Worm (Caenorhabditis elegans) whole organism, L4 larva: Measurements from ENCODE around the gene tbb-1.
A peak's percentile ranks its signal among the peaks of the same experiment; 100 is the strongest.

Source experiments
- F10B5.3 ChIP-seq: sonication (generic microtip); optimal IDR thresholded peaks from 2 replicates; lab custom pipeline; 2016; ENCODE audit warnings: mild to moderate bottlenecking, missing genetic modification characterization, missing compliant biosample characterization
- F26F4.8 ChIP-seq: fragments of 200-800 bp; sonication (Bioruptor generic); conservative IDR thresholded peaks from 2 replicates; pipeline ENCODE4 v1.3.6; 2022; ENCODE audit warnings: missing genetic modification characterization, missing compliant biosample characterization
- F37D6.2 ChIP-seq: sonication (generic microtip); optimal IDR thresholded peaks from 2 replicates; lab custom pipeline; 2016; ENCODE audit warnings: mild to moderate bottlenecking, missing genetic modification characterization, missing compliant biosample characterization
- F44E2.7 ChIP-seq: fragments of 200-800 bp; sonication (Bioruptor generic); IDR thresholded peaks from 2 replicates; pipeline ENCODE4 v2.1.2; 2022; ENCODE audit warnings: missing genetic modification characterization, missing compliant biosample characterization
- F49E8.2 ChIP-seq: sonication (generic microtip); optimal IDR thresholded peaks from 2 replicates; lab custom pipeline; 2016; ENCODE audit warnings: missing compliant biosample characterization, mild to moderate bottlenecking, missing genetic modification characterization, borderline replicate concordance
- T20F7.1 ChIP-seq: fragments of 200-800 bp; sonication (Bioruptor generic); optimal IDR thresholded peaks from 2 replicates; lab custom pipeline; 2018; ENCODE audit warnings: mild to moderate bottlenecking, missing genetic modification characterization, missing compliant biosample characterization
- T26A8.4 ChIP-seq: fragments of 200-800 bp; sonication (Bioruptor generic); IDR thresholded peaks from 2 replicates; pipeline ENCODE4 v1.3.6; 2022; ENCODE audit warnings: missing genetic modification characterization, missing compliant biosample characterization
- Y105C5A.15 ChIP-seq: fragments of 200-800 bp; sonication (Bioruptor generic); IDR thresholded peaks from 2 replicates; pipeline ENCODE4 v1.3.6; 2022; ENCODE audit warnings: missing genetic modification characterization, missing compliant biosample characterization
- Y5F2A.4 ChIP-seq: fragments of 200-800 bp; sonication (Bioruptor generic); optimal IDR thresholded peaks from 2 replicates; lab custom pipeline; 2018; ENCODE audit warnings: mild to moderate bottlenecking, missing genetic modification characterization, missing compliant biosample characterization
- ceh-20 ChIP-seq: fragments of 200-800 bp; sonication (Bioruptor generic); IDR thresholded peaks from 2 replicates; pipeline ENCODE4 v1.3.6; 2022; ENCODE audit warnings: missing genetic modification reagents, missing genetic modification characterization, missing compliant biosample characterization
- ceh-32 ChIP-seq: sonication (generic microtip); optimal IDR thresholded peaks from 2 replicates; lab custom pipeline; 2016; ENCODE audit warnings: mild to moderate bottlenecking, missing genetic modification characterization, missing compliant biosample characterization; ENCODE audit not compliant: poor library complexity
- ctbp-1 ChIP-seq: fragments of 200-800 bp; sonication (Bioruptor generic); IDR thresholded peaks from 2 replicates; pipeline ENCODE4 v1.3.6; 2022; ENCODE audit warnings: missing genetic modification reagents, missing genetic modification characterization, missing compliant biosample characterization
- daf-16 ChIP-seq, 3 experiments: sonication (generic microtip); optimal IDR thresholded peaks; 2 replicates each; lab custom pipeline; 2016 to 2017; ENCODE audit warnings: missing genetic modification characterization in 3 of 3, missing genetic modification reagents in 3 of 3, mild to moderate bottlenecking in 2 of 3, missing compliant biosample characterization in 2 of 3, missing biosample characterization in 1 of 3, moderate library complexity in 1 of 3
- daf-8 ChIP-seq: fragments of 200-800 bp; sonication (Bioruptor generic); IDR thresholded peaks from 2 replicates; pipeline ENCODE4 v1.3.6; 2022; ENCODE audit warnings: missing genetic modification characterization, missing compliant biosample characterization
- dmd-8 ChIP-seq: fragments of 200-800 bp; sonication (Bioruptor generic); IDR thresholded peaks from 2 replicates; pipeline ENCODE4 v1.3.6; 2022; ENCODE audit warnings: missing genetic modification characterization, missing compliant biosample characterization
- dpl-1 ChIP-seq: fragments of 150-350 bp; optimal IDR thresholded peaks from 2 replicates; lab custom pipeline; 2014; ENCODE audit warnings: missing biosample characterization, missing genetic modification reagents, missing genetic modification characterization
- dve-1 ChIP-seq: sonication (generic microtip); optimal IDR thresholded peaks from 2 replicates; lab custom pipeline; 2017; ENCODE audit warnings: antibody characterized with exemption, mild to moderate bottlenecking, missing genetic modification characterization, missing compliant biosample characterization; ENCODE audit not compliant: insufficient read depth
- fos-1 ChIP-seq: fragments of 150-350 bp; optimal IDR thresholded peaks from 2 replicates; lab custom pipeline; 2014; ENCODE audit warnings: missing biosample characterization, missing genetic modification characterization
- gei-8 ChIP-seq: fragments of 200-800 bp; sonication (Bioruptor generic); optimal IDR thresholded peaks from 2 replicates; lab custom pipeline; 2018; ENCODE audit warnings: mild to moderate bottlenecking, missing genetic modification characterization, missing compliant biosample characterization
- hlh-30 ChIP-seq: sonication (generic microtip); optimal IDR thresholded peaks from 2 replicates; lab custom pipeline; 2017; ENCODE audit warnings: antibody characterized with exemption, mild to moderate bottlenecking, missing genetic modification characterization, missing compliant biosample characterization; ENCODE audit not compliant: insufficient read depth
- lin-13 ChIP-seq: fragments of 150-350 bp; optimal IDR thresholded peaks from 2 replicates; lab custom pipeline; 2014; ENCODE audit warnings: missing biosample characterization, missing genetic modification reagents, missing genetic modification characterization
- lin-29 ChIP-seq: fragments of 200-800 bp; sonication (Bioruptor generic); IDR thresholded peaks from 2 replicates; pipeline ENCODE4 v1.3.6; 2022; ENCODE audit warnings: missing genetic modification reagents, missing genetic modification characterization, missing compliant biosample characterization
- lin-38 ChIP-seq: fragments of 200-800 bp; sonication (Bioruptor generic); IDR thresholded peaks from 2 replicates; pipeline ENCODE4 v1.3.6; 2022; ENCODE audit warnings: missing genetic modification reagents, missing genetic modification characterization, missing compliant biosample characterization
- lin-39 ChIP-seq: fragments of 150-350 bp; optimal IDR thresholded peaks from 2 replicates; lab custom pipeline; 2014; ENCODE audit warnings: missing biosample characterization, missing genetic modification reagents, missing genetic modification characterization
- madf-5 ChIP-seq, 2 experiments: fragments of 200-800 bp; sonication (Bioruptor generic); IDR thresholded peaks; 2 replicates each; pipeline ENCODE4 v1.3.6; 2022; ENCODE audit warnings: missing compliant biosample characterization in 2 of 2, missing genetic modification characterization in 2 of 2
- mdt-29 ChIP-seq: fragments of 200-800 bp; sonication (Bioruptor generic); IDR thresholded peaks from 2 replicates; pipeline ENCODE4 v1.3.6; 2022; ENCODE audit warnings: missing genetic modification reagents, missing genetic modification characterization, missing compliant biosample characterization
- mep-1 ChIP-seq: fragments of 150-350 bp; sonication (generic microtip); optimal IDR thresholded peaks from 3 replicates; lab custom pipeline; 2014; ENCODE audit warnings: missing biosample characterization, missing genetic modification characterization
- mes-2 ChIP-seq: sonication (generic microtip); optimal IDR thresholded peaks from 2 replicates; lab custom pipeline; 2016; ENCODE audit warnings: missing genotype, mild to moderate bottlenecking, missing genetic modification characterization, missing compliant biosample characterization; ENCODE audit not compliant: poor library complexity, severe bottlenecking
- nhr-111 ChIP-seq: fragments of 200-800 bp; sonication (Bioruptor generic); optimal IDR thresholded peaks from 2 replicates; lab custom pipeline; 2018; ENCODE audit warnings: mild to moderate bottlenecking, missing genetic modification characterization, missing compliant biosample characterization
- nhr-237 ChIP-seq: sonication (generic microtip); optimal IDR thresholded peaks from 2 replicates; lab custom pipeline; 2017; ENCODE audit warnings: missing biosample characterization, missing genetic modification characterization
- nhr-25 ChIP-seq: sonication (generic microtip); optimal IDR thresholded peaks from 2 replicates; lab custom pipeline; 2017; ENCODE audit warnings: missing genetic modification characterization, mild to moderate bottlenecking, missing compliant biosample characterization, antibody characterized with exemption, moderate library complexity, borderline replicate concordance; ENCODE audit not compliant: insufficient read depth
- nhr-41 ChIP-seq: fragments of 200-800 bp; sonication (Bioruptor generic); IDR thresholded peaks from 2 replicates; pipeline ENCODE4 v1.3.6; 2022; ENCODE audit warnings: missing genetic modification reagents, missing genetic modification characterization, missing compliant biosample characterization
- nhr-42 ChIP-seq: fragments of 200-800 bp; sonication (Bioruptor generic); IDR thresholded peaks from 2 replicates; pipeline ENCODE4 v1.3.6; 2022; ENCODE audit warnings: missing genetic modification characterization, missing compliant biosample characterization
- nhr-48 ChIP-seq: sonication (generic microtip); optimal IDR thresholded peaks from 2 replicates; lab custom pipeline; 2016; ENCODE audit warnings: mild to moderate bottlenecking, missing genetic modification characterization, missing compliant biosample characterization
- pha-4 ChIP-seq, 2 experiments: fragments of 150-350 bp in 1 of 2; fragments of 200-800 bp in 1 of 2; sonication (Bioruptor generic) in 1 of 2; IDR thresholded peaks in 1 of 2; optimal IDR thresholded peaks in 1 of 2; 2 replicates each; pipeline versions ENCODE4 v1.3.6 to Lab custom; 2014 to 2022; ENCODE audit warnings: missing genetic modification characterization in 2 of 2, missing genetic modification reagents in 2 of 2, missing biosample characterization in 1 of 2, missing compliant biosample characterization in 1 of 2
- php-3 ChIP-seq: fragments of 200-800 bp; sonication (Bioruptor generic); IDR thresholded peaks from 2 replicates; pipeline ENCODE4 v1.3.6; 2022; ENCODE audit warnings: missing genetic modification reagents, missing genetic modification characterization, missing compliant biosample characterization
- rbr-2 ChIP-seq: sonication (generic microtip); optimal IDR thresholded peaks from 2 replicates; lab custom pipeline; 2016; ENCODE audit warnings: missing genotype, missing genetic modification characterization, missing compliant biosample characterization
- skn-1 ChIP-seq: fragments of 150-350 bp; optimal IDR thresholded peaks from 2 replicates; lab custom pipeline; 2014; ENCODE audit warnings: missing biosample characterization, missing genetic modification characterization
- snpc-1.2 ChIP-seq: fragments of 200-800 bp; sonication (Bioruptor generic); IDR thresholded peaks from 2 replicates; pipeline ENCODE4 v1.3.6; 2022; ENCODE audit warnings: missing genetic modification reagents, missing genetic modification characterization, missing compliant biosample characterization
- spr-3 ChIP-seq: fragments of 200-800 bp; sonication (Bioruptor generic); optimal IDR thresholded peaks from 2 replicates; lab custom pipeline; 2018; ENCODE audit warnings: mild to moderate bottlenecking, missing genetic modification characterization, missing compliant biosample characterization
- unc-130 ChIP-seq: sonication (generic microtip); optimal IDR thresholded peaks from 2 replicates; lab custom pipeline; 2016; ENCODE audit warnings: missing genetic modification reagents, missing genetic modification characterization, missing compliant biosample characterization
- unc-39 ChIP-seq: sonication (generic microtip); optimal IDR thresholded peaks from 2 replicates; lab custom pipeline; 2017; ENCODE audit warnings: missing biosample characterization, missing genetic modification characterization
- unc-62 ChIP-seq, 3 experiments: fragments of 150-350 bp in 1 of 3; sonication (generic microtip); optimal IDR thresholded peaks in 2 of 3; peaks in 1 of 3; 1 replicate in 1 of 3; 2 replicates in 2 of 3; lab custom pipeline; 2014 to 2017; ENCODE audit warnings: missing biosample characterization in 3 of 3, missing genetic modification characterization in 3 of 3, missing genetic modification reagents in 3 of 3, missing genotype in 1 of 3

tbb-1 gene

ce11 chrIII:10747620-10748479 lies 5.6 kb upstream of the tbb-1 start, which contains the start of the genes ran-1 and dkc-1 (continued):
- TF ChIP-seq lin-13 (peak; percentile 87), dve-1 (tag; lab: Kevin White, UChicago) (peak; percentile 79), unc-62 (GFP tag; optimal IDR thresholded peaks at IDR 0.05 in 1 of 2; lab: Kevin White, UChicago) (peak in 1 of 2 experiments; percentile 65), unc-62 (tag; optimal IDR thresholded peaks at IDR 0.05; lab: Kevin White, UChicago) (no peak), nhr-48 (tag; lab: Kevin White, UChicago) (peak; percentile 12), hlh-30 (peak; percentile 66), mdt-29 (GFP tag; lab: Robert Waterston, UW) (no peak), unc-130 (GFP tag; lab: Kevin White, UChicago) (peak; percentile 86)
- TF ChIP-seq, all 104 proteins: peak for 36

ce11 chrIII:10746406-10746807 lies 4.2 kb upstream of the tbb-1 start:
- TF ChIP-seq nhr-237 (tag; lab: Kevin White, UChicago) (no peak), spr-3 (GFP tag; lab: Kevin White, UChicago) (no peak), lin-13 (no peak), mes-2 (tag; lab: Kevin White, UChicago) (no peak), mep-1 (tag; lab: Kevin White, UChicago) (peak; percentile 30), dmd-8 (GFP tag; lab: Robert Waterston, UW) (no peak), snpc-1.2 (GFP tag; lab: Robert Waterston, UW) (peak; percentile 65; the same call in 1 of the 2 replicates), rbr-2 (tag; lab: Kevin White, UChicago) (no peak), php-3 (GFP tag; lab: Robert Waterston, UW) (no peak), F44E2.7 (0 out of 2 replicates have a peak, but pooled peaks have one; percentile 34), lin-29 (GFP tag; lab: Robert Waterston, UW) (no peak), F49E8.2 (tag; lab: Kevin White, UChicago) (peak; percentile 91), dpl-1 (GFP tag; lab: Kevin White, UChicago) (no peak), unc-39 (tag; lab: Kevin White, UChicago) (no peak), skn-1 (tag; lab: Kevin White, UChicago) (no peak), T26A8.4 (GFP tag; lab: Robert Waterston, UW) (0 out of 2 replicates have a peak, but pooled peaks have one; percentile 52), F26F4.8 (GFP tag; lab: Robert Waterston, UW) (0 out of 2 replicates have a peak, but pooled peaks have one; percentile 20), F37D6.2 (no peak), ceh-32 (tag; lab: Kevin White, UChicago) (no peak), ctbp-1 (GFP tag; lab: Robert Waterston, UW) (peak; percentile 53; the same call in 1 of the 2 replicates), nhr-41 (GFP tag; lab: Robert Waterston, UW) (no peak), pha-4 (GFP tag; IDR thresholded peaks at IDR 0.05; lab: Robert Waterston, UW) (peak; percentile 69; the same call in 1 of the 2 replicates), pha-4 (tag; optimal IDR thresholded peaks at IDR 0.05; lab: Kevin White, UChicago) (no peak), lin-39 (no peak), gei-8 (GFP tag; lab: Kevin White, UChicago) (peak; percentile 56), nhr-25 (no peak), daf-8 (no peak), fos-1 (tag; lab: Kevin White, UChicago) (no peak), madf-5 (GFP tag; IDR thresholded peaks at IDR 0.05; lab: Robert Waterston, UW) (0 out of 4 replicates have a peak, but pooled peaks of 1 of the 2 experiments have one; percentile 31), unc-62 (GFP tag; optimal IDR thresholded peaks at IDR 0.05 in 1 of 2; lab: Kevin White, UChicago) (no peak), unc-62 (tag; optimal IDR thresholded peaks at IDR 0.05; lab: Kevin White, UChicago) (no peak), F10B5.3 (tag; lab: Kevin White, UChicago) (peak; percentile 29), Y105C5A.15 (GFP tag; lab: Robert Waterston, UW) (no peak), lin-38 (peak; percentile 80), T20F7.1 (no peak), nhr-42 (no peak), daf-16 (GFP tag; optimal IDR thresholded peaks at IDR 0.05; lab: Kevin White, UChicago) (peak in 1 of 2 experiments; percentile 12), daf-16 (tag; optimal IDR thresholded peaks at IDR 0.05; lab: Kevin White, UChicago) (no peak), nhr-111 (no peak), ceh-20 (GFP tag; lab: Robert Waterston, UW) (no peak), unc-130 (GFP tag; lab: Kevin White, UChicago) (peak; percentile 78), Y5F2A.4 (peak; percentile 73), dve-1 (tag; lab: Kevin White, UChicago) (no peak)
